ENCODE assay signal across 4 fruit fly cellular contexts in the genomic region with DNA sequence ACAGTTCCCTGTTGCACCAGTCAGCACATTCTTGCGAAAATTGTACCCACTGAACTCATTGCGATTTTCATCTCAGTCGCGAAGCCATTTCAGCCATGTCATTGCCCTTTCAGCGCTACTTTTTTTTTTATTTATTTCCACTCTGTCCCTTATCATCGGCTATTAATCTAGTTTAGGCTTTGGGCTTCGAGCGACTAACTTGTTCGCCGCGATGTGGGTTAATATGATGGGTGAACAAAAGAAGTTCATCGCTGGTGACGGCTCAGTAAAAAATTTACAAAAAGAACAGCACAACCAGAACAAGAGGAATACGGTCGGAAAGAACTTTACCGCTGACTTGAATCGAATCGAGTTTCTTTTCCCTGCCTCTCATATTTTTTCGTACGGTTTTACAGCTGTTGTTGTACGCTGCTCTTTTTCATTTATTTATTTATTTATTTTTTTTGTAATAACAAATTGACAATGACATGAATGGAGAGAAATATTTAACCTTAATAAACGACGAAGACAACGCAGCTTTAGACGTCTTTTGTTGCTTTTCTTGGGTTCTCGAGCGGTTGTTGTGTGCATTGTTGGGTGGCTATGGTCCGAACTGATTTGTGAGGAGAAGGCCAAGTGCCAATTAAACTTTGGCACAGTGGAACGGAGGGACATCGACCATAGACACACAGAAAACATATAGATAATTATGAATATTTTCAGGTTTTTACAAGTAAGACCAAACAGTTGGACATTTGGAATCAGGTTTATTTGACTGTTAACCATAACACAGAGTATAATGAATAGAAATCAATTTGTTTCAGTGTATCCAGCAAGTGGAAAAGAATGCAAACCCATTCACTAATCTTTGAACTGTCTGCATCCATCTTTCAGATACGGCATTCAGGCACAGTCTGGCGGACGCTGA.
TF ChIP-seq lines count a peak whose summit lies in the region.

No protein-coding gene starts in this region.

- no peak for TF ChIP-seq CTCF in whole organism, embryonic (GFP tag; optimal IDR thresholded peaks at IDR 0.05; lab: Kevin White, UChicago)

TF ChIP-seq in whole organism, adult, 20 proteins besides CTCF, POLR2A, EP300 and RAD21:
- TF ChIP-seq Hr96 (GFP tag; optimal IDR thresholded peaks at IDR 0.05; lab: Kevin White, UChicago) (no peak), tj (GFP tag; optimal IDR thresholded peaks at IDR 0.05; lab: Kevin White, UChicago) (peak; percentile 37), kay (GFP tag; lab: Kevin White, UChicago; ENCODE audit: borderline replicate concordance) (peak; percentile 27)

TF ChIP-seq in whole organism, embryonic, 481 proteins besides CTCF, POLR2A, EP300 and RAD21:
- TF ChIP-seq CG11696 (GFP tag; IDR thresholded peaks at IDR 0.05; lab: Robert Waterston, UW) (0 out of 2 replicates have a peak, but pooled peaks have one; percentile 11), CG8290 (GFP tag; optimal IDR thresholded peaks at IDR 0.05; lab: Kevin White, UChicago) (no peak), CG8290 (tag; optimal IDR thresholded peaks at IDR 0.05; lab: Kevin White, UChicago) (peak in 1 of 2 experiments; percentile 30), Oli (tag; optimal IDR thresholded peaks at IDR 0.05; lab: Kevin White, UChicago) (no peak), sd (tag; optimal IDR thresholded peaks at IDR 0.05; lab: Kevin White, UChicago) (peak; percentile 14), Med (GFP tag; lab: Kevin White, UChicago) (peak; percentile 42), Dbx (GFP tag; IDR thresholded peaks at IDR 0.05; lab: Robert Waterston, UW) (no peak), Ada2b (GFP tag; IDR thresholded peaks at IDR 0.05; lab: Robert Waterston, UW) (0 out of 2 replicates have a peak, but pooled peaks have one; percentile 20), grn (GFP tag; optimal IDR thresholded peaks at IDR 0.05; lab: Kevin White, UChicago) (peak; percentile 2), chinmo (GFP tag; IDR thresholded peaks at IDR 0.05; lab: Robert Waterston, UW; ENCODE audit: partially characterized antibody) (0 out of 4 replicates have a peak, but pooled peaks have one; percentile 52), nom (GFP tag; optimal IDR thresholded peaks at IDR 0.05; lab: Kevin White, UChicago) (peak; percentile 78), sens (GFP tag; lab: Kevin White, UChicago) (peak; percentile 25)

TF ChIP-seq in whole organism, prepupa, 60 proteins besides CTCF, POLR2A, EP300 and RAD21 (continues in another document):
- TF ChIP-seq CG8632 (GFP tag; optimal IDR thresholded peaks at IDR 0.05; lab: Kevin White, UChicago) (no peak), CG6276 (GFP tag; optimal IDR thresholded peaks at IDR 0.05; lab: Kevin White, UChicago) (no peak), CG9139 (GFP tag; optimal IDR thresholded peaks at IDR 0.05; lab: Kevin White, UChicago) (peak; percentile 78), Smox (GFP tag; optimal IDR thresholded peaks at IDR 0.05; lab: Kevin White, UChicago) (no peak), CG34406 (GFP tag; optimal IDR thresholded peaks at IDR 0.05; lab: Kevin White, UChicago) (peak; percentile 9), Met (GFP tag; optimal IDR thresholded peaks at IDR 0.05; lab: Kevin White, UChicago) (no peak), CG6792 (GFP tag; optimal IDR thresholded peaks at IDR 0.05; lab: Kevin White, UChicago) (no peak), CG11762 (GFP tag; optimal IDR thresholded peaks at IDR 0.05; lab: Kevin White, UChicago; ENCODE audit: insufficient read depth) (no peak), OdsH (GFP tag; optimal IDR thresholded peaks at IDR 0.05; lab: Kevin White, UChicago) (peak; percentile 2), fkh (GFP tag; optimal IDR thresholded peaks at IDR 0.05; lab: Kevin White, UChicago) (no peak), CG16779 (tag; optimal IDR thresholded peaks at IDR 0.05; lab: Kevin White, UChicago) (no peak), CG6163 (GFP tag; IDR thresholded peaks at IDR 0.05; lab: Robert Waterston, UW) (peak; percentile 61; the same call in 2 of the 3 replicates), CG32006 (GFP tag; optimal IDR thresholded peaks at IDR 0.05; lab: Kevin White, UChicago) (no peak), net (GFP tag; optimal IDR thresholded peaks at IDR 0.05; lab: Kevin White, UChicago) (peak; percentile 8), CG8319 (GFP tag; optimal IDR thresholded peaks at IDR 0.05; lab: Kevin White, UChicago) (no peak), esn (GFP tag; optimal IDR thresholded peaks at IDR 0.05; lab: Kevin White, UChicago) (no peak), achi (GFP tag; optimal IDR thresholded peaks at IDR 0.05; lab: Kevin White, UChicago) (peak; percentile 35), Eip78C (GFP tag; lab: Kevin White, UChicago) (peak; percentile 85), Eip93F (GFP tag; optimal IDR thresholded peaks at IDR 0.05; lab: Kevin White, UChicago) (peak; percentile 31), CG15336 (GFP tag; IDR thresholded peaks at IDR 0.05; lab: Robert Waterston, UW) (peak; percentile 10; the same call in 1 of the 2 replicates), fd59A (GFP tag; optimal IDR thresholded peaks at IDR 0.05; lab: Kevin White, UChicago) (peak; percentile 30), lz (GFP tag; optimal IDR thresholded peaks at IDR 0.05; lab: Kevin White, UChicago) (peak; percentile 7), CG7368 (GFP tag; optimal IDR thresholded peaks at IDR 0.05; lab: Kevin White, UChicago) (no peak), CG11294 (GFP tag; IDR thresholded peaks at IDR 0.05; lab: Robert Waterston, UW) (no peak), CG4318 (GFP tag; optimal IDR thresholded peaks at IDR 0.05; lab: Kevin White, UChicago) (no peak), CG10669 (GFP tag; optimal IDR thresholded peaks at IDR 0.05; lab: Kevin White, UChicago) (peak; percentile 45), fd85E (GFP tag; optimal IDR thresholded peaks at IDR 0.05; lab: Kevin White, UChicago) (no peak), ss (GFP tag; optimal IDR thresholded peaks at IDR 0.05; lab: Kevin White, UChicago) (peak; percentile 65 to 80), Eip75B (GFP tag; optimal IDR thresholded peaks at IDR 0.05; lab: Kevin White, UChicago) (peak; percentile 17), spab (GFP tag; optimal IDR thresholded peaks at IDR 0.05; lab: Kevin White, UChicago) (peak; percentile 7), CG11902 (GFP tag; optimal IDR thresholded peaks at IDR 0.05; lab: Kevin White, UChicago) (no peak), Lpt (GFP tag; optimal IDR thresholded peaks at IDR 0.05; lab: Kevin White, UChicago) (no peak), Ets21C (GFP tag; optimal IDR thresholded peaks at IDR 0.05; lab: Kevin White, UChicago) (no peak)

TF ChIP-seq in whole organism, pupa, 21 proteins besides CTCF, POLR2A, EP300 and RAD21:
- TF ChIP-seq CG34367 (tag; optimal IDR thresholded peaks at IDR 0.05; lab: Kevin White, UChicago) (peak; percentile 10), CG10348 (GFP tag; IDR thresholded peaks at IDR 0.05; lab: Robert Waterston, UW) (no peak), CG8301 (tag; optimal IDR thresholded peaks at IDR 0.05; lab: Kevin White, UChicago) (no peak), rn (GFP tag; IDR thresholded peaks at IDR 0.05; lab: Robert Waterston, UW) (0 out of 2 replicates have a peak, but pooled peaks have one; percentile 18), CG13204 (GFP tag; optimal IDR thresholded peaks at IDR 0.05; lab: Kevin White, UChicago) (peak; percentile 17), CG9948 (tag; optimal IDR thresholded peaks at IDR 0.05; lab: Kevin White, UChicago) (peak; percentile 45), Pif1A (GFP tag; optimal IDR thresholded peaks at IDR 0.05; lab: Kevin White, UChicago) (peak; percentile 6), EcR (GFP tag; optimal IDR thresholded peaks at IDR 0.05; lab: Kevin White, UChicago) (peak; percentile 91), Snoo (tag; optimal IDR thresholded peaks at IDR 0.05; lab: Kevin White, UChicago) (no peak), CG8159 (tag; optimal IDR thresholded peaks at IDR 0.05; lab: Kevin White, UChicago) (peak; percentile 62), CG17806 (tag; optimal IDR thresholded peaks at IDR 0.05; lab: Kevin White, UChicago) (peak; percentile 49), Ets98B (GFP tag; IDR thresholded peaks at IDR 0.05; lab: Robert Waterston, UW) (no peak), gl (tag; optimal IDR thresholded peaks at IDR 0.05; lab: Kevin White, UChicago) (peak; percentile 43), fd96Ca (GFP tag; IDR thresholded peaks at IDR 0.05; lab: Robert Waterston, UW) (no peak), CG4496 (GFP tag; IDR thresholded peaks at IDR 0.05; lab: Robert Waterston, UW) (peak; percentile 52; the same call in 2 of the 3 replicates), D1 (tag; optimal IDR thresholded peaks at IDR 0.05; lab: Kevin White, UChicago) (no peak), Pif1B (GFP tag; optimal IDR thresholded peaks at IDR 0.05; lab: Kevin White, UChicago) (peak; percentile 40), CG14655 (GFP tag; optimal IDR thresholded peaks at IDR 0.05; lab: Kevin White, UChicago) (peak; percentile 17), CG15710 (tag; optimal IDR thresholded peaks at IDR 0.05; lab: Kevin White, UChicago) (peak; percentile 29), CG12605 (GFP tag; IDR thresholded peaks at IDR 0.05; lab: Robert Waterston, UW) (no peak), CG32121 (GFP tag; IDR thresholded peaks at IDR 0.05; lab: Robert Waterston, UW) (no peak)
